Worm (Caenorhabditis elegans): ENCODE results near the gene Y41D4B.4.
A peak's percentile ranks its signal among the peaks of the same experiment; 100 is the strongest.
"Not testable (repeated sequence)": the region's sequence is repeated elsewhere in the genome, so short reads cannot be mapped to it uniquely, and the experiment has no call there.

Gene Y41D4B.4

ce11 chrIV:1637333-1637732 lies 22.6 kb upstream of the Y41D4B.4 start (continued):
- peak; percentile 40; the same call in 1 of the 2 replicates for TF ChIP-seq pbrm-1 (GFP tag; IDR thresholded peaks at IDR 0.05)
- peak; percentile 61 for TF ChIP-seq tbp1 (GFP tag; optimal IDR thresholded peaks at IDR 0.05)
- TF ChIP-seq cebp-1 (GFP tag; IDR thresholded peaks at IDR 0.05) = no peak
- no peak for TF ChIP-seq cebp-1 (tag; optimal IDR thresholded peaks at IDR 0.05)
- no peak for TF ChIP-seq K12H6.12 (tag; optimal IDR thresholded peaks at IDR 0.05)
- TF ChIP-seq hmg-1.2 (GFP tag; IDR thresholded peaks at IDR 0.05) = no peak
- no peak for TF ChIP-seq egrh-3 (GFP tag; IDR thresholded peaks at IDR 0.05)
- TF ChIP-seq K11D2.4 (GFP tag; IDR thresholded peaks at IDR 0.05) = peak; percentile 41; the same call in 1 of the 2 replicates
- TF ChIP-seq nfyb-1 (GFP tag; IDR thresholded peaks at IDR 0.05) = peak; percentile 61; the same call in 1 of the 2 replicates
- no peak for TF ChIP-seq Y53F4B.3 (GFP tag; IDR thresholded peaks at IDR 0.05)
- 0 out of 2 replicates have a peak, but pooled peaks have one; percentile 35 for TF ChIP-seq Y67H2A.10 (GFP tag; conservative IDR thresholded peaks at IDR 0.05)
- TF ChIP-seq ceh-91 (GFP tag; IDR thresholded peaks at IDR 0.05) = no peak

- TF ChIP-seq bed-2 (GFP tag; IDR thresholded peaks at IDR 0.05); ama-1 (optimal IDR thresholded peaks at IDR 0.05); ama-1 (GFP tag; optimal IDR thresholded peaks at IDR 0.05); ccch-3 (GFP tag; optimal IDR thresholded peaks at IDR 0.05): not testable (repeated sequence)
Observed at ce11 chrIV:1645198-1645597, 14.7 kb upstream of the Y41D4B.4 start, which contains the start of gene nhr-274. Gene nhr-274 (minus strand): TSS chrIV:1645298.

- TF ChIP-seq unc-130 (GFP tag; optimal IDR thresholded peaks at IDR 0.05) (no peak), nfyb-1 (GFP tag; IDR thresholded peaks at IDR 0.05) (0 out of 2 replicates have a peak, but pooled peaks have one; percentile 21), T07F8.4 (tag; optimal IDR thresholded peaks at IDR 0.05) (no peak)
Observed at ce11 chrIV:1649349-1649748, 10.6 kb upstream of the Y41D4B.4 start.

ce11 chrIV:1649794-1650193 lies 10.1 kb upstream of the Y41D4B.4 start:
- TF ChIP-seq F23B12.7 (tag; optimal IDR thresholded peaks at IDR 0.05; ENCODE audit: insufficient read depth) = peak; percentile 49
- TF ChIP-seq nhr-80 (tag; optimal IDR thresholded peaks at IDR 0.05) = peak; percentile 66
- TF ChIP-seq lin-54 (GFP tag; optimal IDR thresholded peaks at IDR 0.05) = no peak
- no peak for TF ChIP-seq let-607 (tag; optimal IDR thresholded peaks at IDR 0.05)
- no peak for TF ChIP-seq F33H1.4 (GFP tag; IDR thresholded peaks at IDR 0.05)
- TF ChIP-seq ceh-91 (GFP tag; IDR thresholded peaks at IDR 0.05) = no peak
- no peak for TF ChIP-seq xnd-1 (tag; optimal IDR thresholded peaks at IDR 0.05)
- 0 out of 2 replicates have a peak, but pooled peaks have one; percentile 14 for TF ChIP-seq egl-44 (GFP tag; IDR thresholded peaks at IDR 0.05)
- no peak for TF ChIP-seq unc-130 (GFP tag; optimal IDR thresholded peaks at IDR 0.05)
- peak; percentile 42 for TF ChIP-seq attf-5 (GFP tag; optimal IDR thresholded peaks at IDR 0.05)
- TF ChIP-seq fkh-3 (tag; optimal IDR thresholded peaks at IDR 0.05) = no peak
- no peak for TF ChIP-seq madf-6 (GFP tag; IDR thresholded peaks at IDR 0.05)
- TF ChIP-seq cebp-1 (GFP tag; IDR thresholded peaks at IDR 0.05) = no peak
- peak; percentile 33 for TF ChIP-seq cebp-1 (tag; optimal IDR thresholded peaks at IDR 0.05)
- TF ChIP-seq lag-1 (GFP tag; IDR thresholded peaks at IDR 0.05) = no peak
- TF ChIP-seq K12H6.12 (tag; optimal IDR thresholded peaks at IDR 0.05) = no peak
- no peak for TF ChIP-seq snpc-3.4 (tag; optimal IDR thresholded peaks at IDR 0.05)
- no peak for TF ChIP-seq ztf-26 (tag; optimal IDR thresholded peaks at IDR 0.05)
- no peak for TF ChIP-seq nhr-90 (tag; optimal IDR thresholded peaks at IDR 0.05)
- no peak for TF ChIP-seq lin-26 (GFP tag; IDR thresholded peaks at IDR 0.05)
- no peak for TF ChIP-seq nfya-1 (tag; optimal IDR thresholded peaks at IDR 0.05; ENCODE audit: borderline replicate concordance, insufficient read depth)
- peak; percentile 31; the same call in 1 of the 2 replicates for TF ChIP-seq zfh-2 (GFP tag; conservative IDR thresholded peaks at IDR 0.05)

All from whole organism, young adult.